Fruit fly (Drosophila melanogaster) whole organism, wandering third instar larva: ENCODE measurements around the gene Ugt307A1.

Experiments used
- Dfd ChIP-seq: fragments of >200 bp; optimal IDR thresholded peaks from 2 replicates; lab custom pipeline; 2017; ENCODE audit warnings: missing biosample characterization, missing genetic modification characterization
- dl ChIP-seq, 2 experiments: fragments of 175-275, 200-275 bp in 1 of 2; fragments of 200-275 bp in 1 of 2; sonication (Bioruptor generic); optimal IDR thresholded peaks; lab custom pipeline; 2018; ENCODE audit warnings: mild to moderate bottlenecking in 2 of 2, missing biosample characterization in 2 of 2, missing genetic modification characterization in 2 of 2, moderate library complexity in 2 of 2; ENCODE audit not compliant: partially characterized antibody in 2 of 2, insufficient read depth in 1 of 2
- ey ChIP-seq: fragments of 200-800 bp; sonication (Bioruptor generic); optimal IDR thresholded peaks from 2 replicates; lab custom pipeline; 2016; ENCODE audit warnings: missing biosample characterization, missing genetic modification characterization
- h ChIP-seq: fragments of 200-800 bp; sonication (Bioruptor generic); optimal IDR thresholded peaks from 3 replicates; lab custom pipeline; 2016; ENCODE audit warnings: missing biosample characterization, mild to moderate bottlenecking, missing genetic modification characterization
- pan ChIP-seq: fragments of >200 bp; optimal IDR thresholded peaks from 2 replicates; lab custom pipeline; 2017
- psq ChIP-seq: fragments of 200-800 bp; sonication (Bioruptor generic); optimal IDR thresholded peaks from 3 replicates; lab custom pipeline; 2017; ENCODE audit warnings: missing biosample characterization, mild to moderate bottlenecking, missing genetic modification characterization, moderate library complexity
- usp ChIP-seq: fragments of >200 bp; optimal IDR thresholded peaks from 2 replicates; lab custom pipeline; 2017; ENCODE audit warnings: missing biosample characterization, missing genetic modification characterization

dm6 chr2L:7056189-7056926 lies 11.4 kb upstream of the Ugt307A1 start, which contains the start of gene Mnn1:
- TF ChIP-seq ey (GFP tag; lab: Kevin White, UChicago), result peak; percentile 41
- no peak for TF ChIP-seq pan (lab: Kevin White, UChicago)
- peak; percentile 84 for TF ChIP-seq psq (GFP tag; lab: Kevin White, UChicago)
- TF ChIP-seq usp, result no peak
- TF ChIP-seq h (GFP tag; lab: Kevin White, UChicago), result peak; percentile 82
- peak in 1 of 2 experiments; percentile 8 for TF ChIP-seq dl (GFP tag; optimal IDR thresholded peaks at IDR 0.05; lab: Kevin White, UChicago; ENCODE audit: insufficient read depth in 1 of 2, partially characterized antibody in 2 of 2)
- TF ChIP-seq Dfd, result no peak
